Worm (Caenorhabditis elegans): ENCODE data around the gene srz-58.

ce11 chrV:17315063-17315462 is 2.9 kb upstream of the srz-58 start, which contains the start of gene F31E9.6:
- TF ChIP-seq dao-5 (tag; optimal IDR thresholded peaks at IDR 0.05) = no peak
- no peak for TF ChIP-seq him-1 (tag; optimal IDR thresholded peaks at IDR 0.05)
- no peak for TF ChIP-seq W03F9.2 (tag; optimal IDR thresholded peaks at IDR 0.05)
